Fruit fly (Drosophila melanogaster): ENCODE measurements around the gene mtd.
A peak's percentile ranks its signal among the peaks of the same experiment; 100 is the strongest.

Gene mtd

DNA sequence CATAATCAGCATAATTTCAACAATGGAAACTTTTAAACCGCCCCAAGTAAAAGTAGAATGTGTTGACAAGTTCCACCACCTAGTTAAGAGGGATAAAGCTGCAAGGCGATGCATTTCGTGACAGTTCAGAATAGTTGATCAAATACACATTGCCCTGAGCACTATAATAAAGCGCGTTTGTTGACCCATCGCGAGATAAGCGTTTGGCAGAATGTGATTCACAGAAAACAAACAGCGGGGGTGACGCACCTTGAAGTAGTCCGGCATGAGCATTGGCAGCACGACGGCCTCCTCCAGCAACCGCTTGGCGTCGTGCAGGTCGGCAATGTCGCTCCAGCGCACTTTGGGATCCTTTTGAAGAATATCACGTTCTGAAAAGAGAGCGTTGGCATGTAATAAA lies 120.8 kb downstream of the mtd start (continued):
- TF ChIP-seq sug (tag; optimal IDR thresholded peaks at IDR 0.05) (peak; percentile 12), CG30020 (tag; optimal IDR thresholded peaks at IDR 0.05) (no peak), CTCF (GFP tag; optimal IDR thresholded peaks at IDR 0.05) (no peak)

dm6 chr3R:5226025-5226424 lies 124.2 kb downstream of the mtd start, which contains the start of gene Vps37B:
Gene Vps37B, plus strand, starts transcription at chr3R:5226158.
- TF ChIP-seq CG11504 (tag; optimal IDR thresholded peaks at IDR 0.05) (no peak), CG3995 (GFP tag; optimal IDR thresholded peaks at IDR 0.05) (peak; percentile 66), trem (tag; optimal IDR thresholded peaks at IDR 0.05) (peak; percentile 21), E2f2 (GFP tag; IDR thresholded peaks at IDR 0.05) (peak; percentile 93), row (GFP tag; IDR thresholded peaks at IDR 0.05) (0 out of 3 replicates have a peak, but pooled peaks have one; percentile 7), BEAF-32 (GFP tag; optimal IDR thresholded peaks at IDR 0.05) (peak; percentile 14), HmgZ (tag; optimal IDR thresholded peaks at IDR 0.05) (peak; percentile 11), Dp (GFP tag; optimal IDR thresholded peaks at IDR 0.05) (peak; percentile 86), CTCF (GFP tag; optimal IDR thresholded peaks at IDR 0.05) (peak; percentile 43), unc-4 (GFP tag; IDR thresholded peaks at IDR 0.05; ENCODE audit: partially characterized antibody) (no peak), Oaz (GFP tag; IDR thresholded peaks at IDR 0.05) (no peak), Optix (GFP tag; IDR thresholded peaks at IDR 0.05) (no peak), insv (GFP tag; optimal IDR thresholded peaks at IDR 0.05) (no peak), Dll (GFP tag; IDR thresholded peaks at IDR 0.05; ENCODE audit: partially characterized antibody) (peak; percentile 21; the same call in 1 of the 4 replicates), MBD-R2 (GFP tag; IDR thresholded peaks at IDR 0.05) (peak; percentile 51; the same call in 1 of the 2 replicates), CG1603 (tag; optimal IDR thresholded peaks at IDR 0.05) (peak; percentile 49), MESR4 (GFP tag; optimal IDR thresholded peaks at IDR 0.05) (peak; percentile 93), CG8765 (GFP tag; IDR thresholded peaks at IDR 0.05) (no peak), CG4707 (GFP tag; optimal IDR thresholded peaks at IDR 0.05) (no peak), Med (GFP tag) (peak; percentile 21), Lpt (GFP tag; optimal IDR thresholded peaks at IDR 0.05) (no peak), BtbVII (GFP tag; optimal IDR thresholded peaks at IDR 0.05) (no peak), en (GFP tag; optimal IDR thresholded peaks at IDR 0.05) (no peak), CG9727 (GFP tag; optimal IDR thresholded peaks at IDR 0.05) (no peak), stwl (tag; optimal IDR thresholded peaks at IDR 0.05) (peak; percentile 67), CG14710 (tag; optimal IDR thresholded peaks at IDR 0.05) (peak; percentile 23), pb (GFP tag; optimal IDR thresholded peaks at IDR 0.05) (no peak), zen2 (GFP tag; IDR thresholded peaks at IDR 0.05; ENCODE audit: partially characterized antibody) (0 out of 3 replicates have a peak, but pooled peaks have one; percentile 28), slbo (GFP tag; IDR thresholded peaks at IDR 0.05) (no peak), sim (GFP tag; IDR thresholded peaks at IDR 0.05) (no peak), CG17612 (GFP tag; IDR thresholded peaks at IDR 0.05) (no peak), Oli (tag; optimal IDR thresholded peaks at IDR 0.05) (no peak), pzg (GFP tag; optimal IDR thresholded peaks at IDR 0.05) (peak; percentile 68), CG13287 (GFP tag; IDR thresholded peaks at IDR 0.05; ENCODE audit: partially characterized antibody) (peak; percentile 31; the same call in 1 of the 2 replicates), Drgx (GFP tag; IDR thresholded peaks at IDR 0.05) (no peak), so (GFP tag; IDR thresholded peaks at IDR 0.05) (no peak), kay (GFP tag; optimal IDR thresholded peaks at IDR 0.05) (peak; percentile 27), D (optimal IDR thresholded peaks at IDR 0.05) (peak; percentile 41), D (GFP tag; optimal IDR thresholded peaks at IDR 0.05) (no peak), nom (GFP tag; optimal IDR thresholded peaks at IDR 0.05) (peak; percentile 1), CG12744 (GFP tag; optimal IDR thresholded peaks at IDR 0.05) (no peak), CG16863 (GFP tag; optimal IDR thresholded peaks at IDR 0.05) (no peak), CG34224 (GFP tag; IDR thresholded peaks at IDR 0.05; ENCODE audit: partially characterized antibody) (peak; percentile 28; the same call in 1 of the 3 replicates), CG4328 (GFP tag; optimal IDR thresholded peaks at IDR 0.05) (no peak), sd (tag; optimal IDR thresholded peaks at IDR 0.05) (no peak), usp (GFP tag; optimal IDR thresholded peaks at IDR 0.05) (no peak), stc (GFP tag; IDR thresholded peaks at IDR 0.05) (no peak), CG30020 (tag; optimal IDR thresholded peaks at IDR 0.05) (no peak)

Data from whole organism, embryonic.